Worm (Caenorhabditis elegans) whole organism, L4 larva: ENCODE data around the gene cut-1.
A peak's percentile ranks its signal among the peaks of the same experiment; 100 is the strongest.

Experiments
- F26F4.8 ChIP-seq: fragments of 200-800 bp; sonication (Bioruptor generic); conservative IDR thresholded peaks from 2 replicates; pipeline ENCODE4 v1.3.6; 2022; ENCODE audit warnings: missing genetic modification characterization, missing compliant biosample characterization
- F37D6.2 ChIP-seq: sonication (generic microtip); optimal IDR thresholded peaks from 2 replicates; lab custom pipeline; 2016; ENCODE audit warnings: mild to moderate bottlenecking, missing genetic modification characterization, missing compliant biosample characterization
- F44E2.7 ChIP-seq: fragments of 200-800 bp; sonication (Bioruptor generic); IDR thresholded peaks from 2 replicates; pipeline ENCODE4 v2.1.2; 2022; ENCODE audit warnings: missing genetic modification characterization, missing compliant biosample characterization
- T20F7.1 ChIP-seq: fragments of 200-800 bp; sonication (Bioruptor generic); optimal IDR thresholded peaks from 2 replicates; lab custom pipeline; 2018; ENCODE audit warnings: mild to moderate bottlenecking, missing genetic modification characterization, missing compliant biosample characterization
- Y48G9A.11 ChIP-seq: fragments of 200-800 bp; sonication (Bioruptor generic); IDR thresholded peaks from 2 replicates; pipeline ENCODE4 v1.3.6; 2022; ENCODE audit warnings: missing genetic modification reagents, missing genetic modification characterization, missing compliant biosample characterization
- Y75B8A.6 ChIP-seq: fragments of 200-800 bp; sonication (Bioruptor generic); IDR thresholded peaks from 2 replicates; pipeline ENCODE4 v1.3.6; 2022; ENCODE audit warnings: missing genetic modification reagents, missing genetic modification characterization, missing compliant biosample characterization
- aha-1 ChIP-seq: fragments of 150-350 bp; peaks from one replicate; lab custom pipeline; 2014; ENCODE audit warnings: missing biosample characterization, missing genetic modification characterization
- aly-2 ChIP-seq: sonication (generic microtip); optimal IDR thresholded peaks from 2 replicates; lab custom pipeline; 2018; ENCODE audit warnings: missing biosample characterization, missing genetic modification characterization
- ama-1 ChIP-seq: fragments of 150-350 bp; optimal IDR thresholded peaks from 2 replicates; lab custom pipeline; 2014; ENCODE audit warnings: inconsistent platforms, mixed read lengths
- attf-4 ChIP-seq: sonication (generic microtip); optimal IDR thresholded peaks from 3 replicates; lab custom pipeline; 2017; ENCODE audit warnings: missing biosample characterization, missing genetic modification characterization
- ceh-82 ChIP-seq: sonication (generic microtip); optimal IDR thresholded peaks from 2 replicates; lab custom pipeline; 2017; ENCODE audit warnings: missing biosample characterization, missing genetic modification characterization
- ces-1 ChIP-seq: fragments of 150-350 bp; sonication (generic microtip); optimal IDR thresholded peaks from 4 replicates; lab custom pipeline; 2014; ENCODE audit warnings: missing biosample characterization, missing genetic modification reagents, missing genetic modification characterization
- cey-2 ChIP-seq: sonication (generic microtip); optimal IDR thresholded peaks from 3 replicates; lab custom pipeline; 2017; ENCODE audit warnings: missing genetic modification characterization, mild to moderate bottlenecking, missing compliant biosample characterization, antibody characterized with exemption, borderline replicate concordance; ENCODE audit not compliant: insufficient read depth
- daf-8 ChIP-seq: fragments of 200-800 bp; sonication (Bioruptor generic); IDR thresholded peaks from 2 replicates; pipeline ENCODE4 v1.3.6; 2022; ENCODE audit warnings: missing genetic modification characterization, missing compliant biosample characterization
- dmd-8 ChIP-seq: fragments of 200-800 bp; sonication (Bioruptor generic); IDR thresholded peaks from 2 replicates; pipeline ENCODE4 v1.3.6; 2022; ENCODE audit warnings: missing genetic modification characterization, missing compliant biosample characterization
- dmd-9 ChIP-seq: fragments of 200-800 bp; sonication (Bioruptor generic); IDR thresholded peaks from 2 replicates; pipeline ENCODE4 v1.3.6; 2022; ENCODE audit warnings: missing genetic modification reagents, missing genetic modification characterization, missing compliant biosample characterization
- egl-27 ChIP-seq: sonication (generic microtip); optimal IDR thresholded peaks from 3 replicates; lab custom pipeline; 2017; ENCODE audit warnings: missing biosample characterization, missing genetic modification reagents, missing genetic modification characterization
- egl-43 ChIP-seq: fragments of 200-800 bp; sonication (Bioruptor generic); IDR thresholded peaks from 2 replicates; pipeline ENCODE4 v1.3.6; 2022; ENCODE audit warnings: missing genetic modification reagents, missing genetic modification characterization, missing compliant biosample characterization
- hif-1 ChIP-seq, 2 experiments: sonication (generic microtip); optimal IDR thresholded peaks; 2 replicates each; lab custom pipeline; 2016 to 2017; ENCODE audit warnings: missing compliant biosample characterization in 2 of 2, missing genetic modification characterization in 2 of 2, missing genetic modification reagents in 2 of 2, missing genotype in 2 of 2, mild to moderate bottlenecking in 1 of 2
- lin-38 ChIP-seq: fragments of 200-800 bp; sonication (Bioruptor generic); IDR thresholded peaks from 2 replicates; pipeline ENCODE4 v1.3.6; 2022; ENCODE audit warnings: missing genetic modification reagents, missing genetic modification characterization, missing compliant biosample characterization
- lir-3 ChIP-seq: sonication (generic microtip); optimal IDR thresholded peaks from 2 replicates; lab custom pipeline; 2016; ENCODE audit warnings: mild to moderate bottlenecking, missing genetic modification characterization, missing compliant biosample characterization
- mdl-1 ChIP-seq, 2 experiments: fragments of 150-350 bp in 1 of 2; sonication (generic microtip) in 1 of 2; optimal IDR thresholded peaks; 2 replicates each; lab custom pipeline; 2014 to 2017; ENCODE audit warnings: missing biosample characterization in 2 of 2, missing genetic modification characterization in 2 of 2
- mdt-29 ChIP-seq: fragments of 200-800 bp; sonication (Bioruptor generic); IDR thresholded peaks from 2 replicates; pipeline ENCODE4 v1.3.6; 2022; ENCODE audit warnings: missing genetic modification reagents, missing genetic modification characterization, missing compliant biosample characterization
- mxl-3 ChIP-seq: fragments of 200-800 bp; sonication (Bioruptor generic); optimal IDR thresholded peaks from 2 replicates; lab custom pipeline; 2018; ENCODE audit warnings: mild to moderate bottlenecking, missing genetic modification characterization, missing compliant biosample characterization
- nhr-102 ChIP-seq: sonication (generic microtip); optimal IDR thresholded peaks from 2 replicates; lab custom pipeline; 2016; ENCODE audit warnings: mild to moderate bottlenecking, missing genetic modification characterization, moderate library complexity, missing compliant biosample characterization
- nhr-25 ChIP-seq: sonication (generic microtip); optimal IDR thresholded peaks from 2 replicates; lab custom pipeline; 2017; ENCODE audit warnings: missing genetic modification characterization, mild to moderate bottlenecking, missing compliant biosample characterization, antibody characterized with exemption, moderate library complexity, borderline replicate concordance; ENCODE audit not compliant: insufficient read depth
- nhr-42 ChIP-seq: fragments of 200-800 bp; sonication (Bioruptor generic); IDR thresholded peaks from 2 replicates; pipeline ENCODE4 v1.3.6; 2022; ENCODE audit warnings: missing genetic modification characterization, missing compliant biosample characterization
- nhr-48 ChIP-seq: sonication (generic microtip); optimal IDR thresholded peaks from 2 replicates; lab custom pipeline; 2016; ENCODE audit warnings: mild to moderate bottlenecking, missing genetic modification characterization, missing compliant biosample characterization
- saeg-2 ChIP-seq: fragments of 200-800 bp; sonication (Bioruptor generic); IDR thresholded peaks from 2 replicates; pipeline ENCODE4 v1.3.6; 2022; ENCODE audit warnings: missing genetic modification reagents, missing genetic modification characterization, missing compliant biosample characterization
- spr-1 ChIP-seq: sonication (generic microtip); optimal IDR thresholded peaks from 2 replicates; lab custom pipeline; 2016; ENCODE audit warnings: mild to moderate bottlenecking, missing genetic modification characterization, missing compliant biosample characterization
- spr-3 ChIP-seq: fragments of 200-800 bp; sonication (Bioruptor generic); optimal IDR thresholded peaks from 2 replicates; lab custom pipeline; 2018; ENCODE audit warnings: mild to moderate bottlenecking, missing genetic modification characterization, missing compliant biosample characterization
- unc-130 ChIP-seq: sonication (generic microtip); optimal IDR thresholded peaks from 2 replicates; lab custom pipeline; 2016; ENCODE audit warnings: missing genetic modification reagents, missing genetic modification characterization, missing compliant biosample characterization
- unc-62 ChIP-seq, 3 experiments: fragments of 150-350 bp in 1 of 3; sonication (generic microtip); optimal IDR thresholded peaks in 2 of 3; peaks in 1 of 3; 1 replicate in 1 of 3; 2 replicates in 2 of 3; lab custom pipeline; 2014 to 2017; ENCODE audit warnings: missing biosample characterization in 3 of 3, missing genetic modification characterization in 3 of 3, missing genetic modification reagents in 3 of 3, missing genotype in 1 of 3
- vab-7 ChIP-seq: fragments of 200-800 bp; sonication (Bioruptor generic); IDR thresholded peaks from 2 replicates; pipeline ENCODE4 v1.3.6; 2022; ENCODE audit warnings: missing genetic modification reagents, missing genetic modification characterization, missing compliant biosample characterization
- zag-1 ChIP-seq: fragments of 150-350 bp; optimal IDR thresholded peaks from 2 replicates; lab custom pipeline; 2014; ENCODE audit warnings: missing biosample characterization, missing genetic modification characterization
- zip-11 ChIP-seq: fragments of 200-800 bp; sonication (Bioruptor generic); IDR thresholded peaks from 2 replicates; pipeline ENCODE4 v1.3.6; 2022; ENCODE audit warnings: missing genetic modification characterization, missing compliant biosample characterization

cut-1 gene

DNA sequence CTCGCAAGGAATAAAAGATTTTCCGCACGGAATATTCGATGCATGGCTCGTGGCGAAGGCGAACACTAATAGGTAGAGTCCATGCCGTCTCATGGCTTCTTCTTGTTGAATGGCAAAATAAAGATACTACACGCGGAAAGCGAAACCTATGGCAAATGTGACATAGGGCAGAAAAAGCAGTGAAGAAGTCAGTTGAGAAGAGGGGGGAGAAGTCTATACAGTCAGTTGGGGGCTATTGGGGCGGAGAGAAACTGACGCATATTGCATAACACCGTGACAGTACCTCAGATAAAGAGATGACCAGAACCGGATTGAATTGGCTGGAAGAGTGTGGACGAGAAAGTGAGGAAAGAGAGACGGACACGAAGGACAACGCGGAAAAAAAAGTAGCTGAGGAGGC, 21.5 kb upstream of the cut-1 start, which contains the start of gene T06D8.10:
TSS of gene T06D8.10 (minus strand) at position 101 of the 400 bp plus-strand sequence.
- no peak for TF ChIP-seq hif-1 (tag; optimal IDR thresholded peaks at IDR 0.05; lab: Kevin White, UChicago)
- TF ChIP-seq attf-4 (tag; lab: Kevin White, UChicago), result no peak
- TF ChIP-seq saeg-2 (GFP tag; lab: Robert Waterston, UW), result no peak
- no peak for TF ChIP-seq cey-2 (tag; lab: Kevin White, UChicago)
- TF ChIP-seq mdt-29 (GFP tag; lab: Robert Waterston, UW), result no peak
- TF ChIP-seq Y75B8A.6 (GFP tag; lab: Robert Waterston, UW), result no peak
- peak; percentile 13 for TF ChIP-seq spr-1 (tag; lab: Kevin White, UChicago)
- TF ChIP-seq aly-2 (tag; lab: Kevin White, UChicago), result no peak
- no peak for TF ChIP-seq ama-1 (lab: Kevin White, UChicago)
- peak; percentile 49 for TF ChIP-seq mxl-3 (GFP tag; lab: Kevin White, UChicago)
- TF ChIP-seq mdl-1 (tag; optimal IDR thresholded peaks at IDR 0.05; lab: Kevin White, UChicago), result peak in 1 of 2 experiments; percentile 5
- TF ChIP-seq, all 104 proteins: peak for 3

- no peak for TF ChIP-seq ces-1 (GFP tag; lab: Kevin White, UChicago)
- TF ChIP-seq F37D6.2, result no peak
- TF ChIP-seq nhr-102 (tag; lab: Kevin White, UChicago), result no peak
- no peak for TF ChIP-seq zip-11 (GFP tag; lab: Robert Waterston, UW)
- no peak for TF ChIP-seq T20F7.1
- no peak for TF ChIP-seq aly-2 (tag; lab: Kevin White, UChicago)
- no peak for TF ChIP-seq dmd-9 (GFP tag; lab: Robert Waterston, UW)
- no peak for TF ChIP-seq saeg-2 (GFP tag; lab: Robert Waterston, UW)
Observed at ce11 chrII:11255536-11255935, 13.4 kb upstream of the cut-1 start, which contains the start of gene T05B9.2. T05B9.2 (plus strand) TSS chrII:11255836.

DNA sequence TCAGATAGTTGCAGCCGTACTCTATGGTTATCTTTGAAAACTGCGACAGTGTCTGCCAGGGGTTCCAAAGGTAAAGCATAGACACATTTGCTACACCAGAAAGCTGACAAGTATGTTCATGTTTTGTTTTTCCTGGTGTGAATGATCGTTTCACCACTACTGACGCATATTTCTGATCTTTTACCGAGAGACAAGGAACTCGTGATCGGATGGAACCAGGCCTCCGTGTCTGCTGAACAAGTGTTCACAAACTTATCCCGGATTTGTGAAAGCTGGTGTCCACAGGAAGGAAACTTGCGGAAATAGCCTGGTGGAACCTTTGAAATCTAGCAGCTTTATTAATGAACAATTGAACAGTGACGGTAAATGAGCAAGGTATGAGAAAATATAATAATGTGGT, 9.2 kb upstream of the cut-1 start:
- no peak for TF ChIP-seq spr-3 (GFP tag; lab: Kevin White, UChicago)
- TF ChIP-seq Y48G9A.11 (GFP tag; lab: Robert Waterston, UW), result no peak
- TF ChIP-seq nhr-25 (tag; lab: Kevin White, UChicago), result no peak
- no peak for TF ChIP-seq ceh-82 (tag; lab: Kevin White, UChicago)
- TF ChIP-seq zag-1 (tag; lab: Kevin White, UChicago), result no peak
- TF ChIP-seq cey-2 (tag; lab: Kevin White, UChicago), result no peak
- TF ChIP-seq daf-8 (GFP tag; lab: Robert Waterston, UW), result no peak
- peak; percentile 33; the same call in 1 of the 2 replicates for TF ChIP-seq egl-43 (GFP tag; lab: Robert Waterston, UW)
- peak; percentile 9 for TF ChIP-seq unc-130 (GFP tag; lab: Kevin White, UChicago)
- no peak for TF ChIP-seq vab-7 (GFP tag; lab: Robert Waterston, UW)
- TF ChIP-seq lin-38, result no peak
- no peak for TF ChIP-seq F26F4.8 (GFP tag; lab: Robert Waterston, UW)
- no peak for TF ChIP-seq dmd-9 (GFP tag; lab: Robert Waterston, UW)
- no peak for TF ChIP-seq aha-1 (tag; lab: Kevin White, UChicago)
- TF ChIP-seq dmd-8 (GFP tag; lab: Robert Waterston, UW), result 0 out of 2 replicates have a peak, but pooled peaks have one; percentile 2
- no peak for TF ChIP-seq nhr-48 (tag; lab: Kevin White, UChicago)
- no peak for TF ChIP-seq F44E2.7 (GFP tag; lab: Robert Waterston, UW)
- no peak for TF ChIP-seq unc-62 (GFP tag; optimal IDR thresholded peaks at IDR 0.05 in 1 of 2; lab: Kevin White, UChicago)
- no peak for TF ChIP-seq unc-62 (tag; optimal IDR thresholded peaks at IDR 0.05; lab: Kevin White, UChicago)
- no peak for TF ChIP-seq egl-27 (tag; lab: Kevin White, UChicago)
- TF ChIP-seq nhr-42 (GFP tag; lab: Robert Waterston, UW), result no peak
- no peak for TF ChIP-seq lir-3
- TF ChIP-seq, all 104 proteins: peak for 3
